Worm (Caenorhabditis elegans) whole organism, late embryonic: ENCODE data around the gene F09F9.3.

Source experiments
- K02D7.2 ChIP-seq: sonication (generic microtip); optimal IDR thresholded peaks from 2 replicates; lab custom pipeline; 2017; ENCODE audit warnings: mild to moderate bottlenecking, missing genetic modification characterization, missing compliant biosample characterization
- K09A11.1 ChIP-seq: sonication (generic microtip); optimal IDR thresholded peaks from 2 replicates; lab custom pipeline; 2017; ENCODE audit warnings: antibody characterized with exemption, mild to moderate bottlenecking, missing genetic modification characterization, missing compliant biosample characterization; ENCODE audit not compliant: insufficient read depth
- ahr-1 ChIP-seq: sonication (generic microtip); optimal IDR thresholded peaks from 2 replicates; lab custom pipeline; 2016; ENCODE audit warnings: missing genetic modification characterization, missing compliant biosample characterization
- ceh-2 ChIP-seq: sonication (generic microtip); optimal IDR thresholded peaks from 2 replicates; lab custom pipeline; 2016; ENCODE audit warnings: missing genotype, missing genetic modification characterization, missing compliant biosample characterization
- ceh-31 ChIP-seq: sonication (generic microtip); optimal IDR thresholded peaks from 2 replicates; lab custom pipeline; 2016; ENCODE audit warnings: missing genetic modification characterization, missing compliant biosample characterization
- ceh-34 ChIP-seq: sonication (generic microtip); optimal IDR thresholded peaks from 2 replicates; lab custom pipeline; 2016; ENCODE audit warnings: mild to moderate bottlenecking, missing genetic modification characterization, missing compliant biosample characterization
- ceh-45 ChIP-seq: fragments of 200-800 bp; sonication (Bioruptor generic); IDR thresholded peaks from 2 replicates; pipeline ENCODE4 v1.3.6; 2022; ENCODE audit warnings: missing genetic modification reagents, missing genetic modification characterization, missing compliant biosample characterization
- ceh-9 ChIP-seq: sonication (generic microtip); optimal IDR thresholded peaks from 2 replicates; lab custom pipeline; 2016; ENCODE audit warnings: mild to moderate bottlenecking, missing genetic modification characterization, inconsistent platforms, missing compliant biosample characterization
- che-1 ChIP-seq: sonication (generic microtip); optimal IDR thresholded peaks from 2 replicates; lab custom pipeline; 2016; ENCODE audit warnings: mild to moderate bottlenecking, missing genetic modification characterization, missing compliant biosample characterization
- hlh-13 ChIP-seq: fragments of 200-800 bp; sonication (Bioruptor generic); optimal IDR thresholded peaks from 2 replicates; lab custom pipeline; 2018; ENCODE audit warnings: mild to moderate bottlenecking, missing genetic modification characterization, missing compliant biosample characterization
- hlh-30 ChIP-seq: sonication (generic microtip); optimal IDR thresholded peaks from 2 replicates; lab custom pipeline; 2017; ENCODE audit warnings: antibody characterized with exemption, missing genetic modification characterization, missing compliant biosample characterization; ENCODE audit not compliant: insufficient read depth
- lim-6 ChIP-seq: sonication (generic microtip); optimal IDR thresholded peaks from 2 replicates; lab custom pipeline; 2016; ENCODE audit warnings: missing genetic modification characterization, missing compliant biosample characterization
- lin-11 ChIP-seq: fragments of 200-800 bp; sonication (Bioruptor generic); optimal IDR thresholded peaks from 2 replicates; lab custom pipeline; 2018; ENCODE audit warnings: mild to moderate bottlenecking, missing genetic modification characterization, missing compliant biosample characterization
- mec-3 ChIP-seq: sonication (generic microtip); optimal IDR thresholded peaks from 2 replicates; lab custom pipeline; 2016; ENCODE audit warnings: borderline replicate concordance, missing genetic modification characterization, missing compliant biosample characterization
- nfya-1 ChIP-seq: sonication (generic microtip); optimal IDR thresholded peaks from 2 replicates; lab custom pipeline; 2017; ENCODE audit warnings: missing genetic modification characterization, mild to moderate bottlenecking, missing compliant biosample characterization, antibody characterized with exemption, moderate library complexity
- npax-4 ChIP-seq: sonication (generic microtip); optimal IDR thresholded peaks from 2 replicates; lab custom pipeline; 2016; ENCODE audit warnings: missing genetic modification characterization, missing compliant biosample characterization
- pha-4 ChIP-seq: fragments of 150-350 bp; optimal IDR thresholded peaks from 2 replicates; lab custom pipeline; 2018; ENCODE audit warnings: missing biosample characterization, missing genetic modification reagents, missing genetic modification characterization
- pros-1 ChIP-seq: fragments of 150-350 bp; optimal IDR thresholded peaks from 2 replicates; lab custom pipeline; 2014; ENCODE audit warnings: missing biosample characterization, missing genetic modification reagents, missing genetic modification characterization
- ref-2 ChIP-seq: sonication (generic microtip); optimal IDR thresholded peaks from 2 replicates; lab custom pipeline; 2016; ENCODE audit warnings: missing genetic modification characterization, missing compliant biosample characterization
- sox-4 ChIP-seq: sonication (generic microtip); optimal IDR thresholded peaks from 2 replicates; lab custom pipeline; 2017; ENCODE audit warnings: mild to moderate bottlenecking, missing genetic modification characterization, inconsistent platforms, missing compliant biosample characterization
- tbx-2 ChIP-seq: sonication (generic microtip); optimal IDR thresholded peaks from 2 replicates; lab custom pipeline; 2016; ENCODE audit warnings: missing genetic modification characterization, missing compliant biosample characterization
- tbx-7 ChIP-seq: sonication (generic microtip); optimal IDR thresholded peaks from 2 replicates; lab custom pipeline; 2016; ENCODE audit warnings: missing genotype, missing genetic modification characterization, missing compliant biosample characterization
- unc-3 ChIP-seq, 2 experiments: fragments of 200-800 bp in 1 of 2; sonication (Bioruptor generic) in 1 of 2; sonication (generic microtip) in 1 of 2; conservative IDR thresholded peaks in 1 of 2; optimal IDR thresholded peaks in 1 of 2; 2 replicates each; pipeline versions ENCODE4 v1.3.6 to Lab custom; 2016 to 2022; ENCODE audit warnings: missing compliant biosample characterization in 2 of 2, missing genetic modification characterization in 2 of 2, missing genetic modification reagents in 1 of 2
- unc-42 ChIP-seq: sonication (generic microtip); optimal IDR thresholded peaks from 2 replicates; lab custom pipeline; 2016; ENCODE audit warnings: missing genotype, missing genetic modification characterization, missing compliant biosample characterization
- unc-55 ChIP-seq: sonication (generic microtip); optimal IDR thresholded peaks from 2 replicates; lab custom pipeline; 2017; ENCODE audit warnings: missing biosample characterization, missing genetic modification reagents, missing genetic modification characterization
- unc-86 ChIP-seq: sonication (generic microtip); optimal IDR thresholded peaks from 2 replicates; lab custom pipeline; 2016; ENCODE audit warnings: missing genetic modification characterization, missing compliant biosample characterization

F09F9.3 gene

DNA sequence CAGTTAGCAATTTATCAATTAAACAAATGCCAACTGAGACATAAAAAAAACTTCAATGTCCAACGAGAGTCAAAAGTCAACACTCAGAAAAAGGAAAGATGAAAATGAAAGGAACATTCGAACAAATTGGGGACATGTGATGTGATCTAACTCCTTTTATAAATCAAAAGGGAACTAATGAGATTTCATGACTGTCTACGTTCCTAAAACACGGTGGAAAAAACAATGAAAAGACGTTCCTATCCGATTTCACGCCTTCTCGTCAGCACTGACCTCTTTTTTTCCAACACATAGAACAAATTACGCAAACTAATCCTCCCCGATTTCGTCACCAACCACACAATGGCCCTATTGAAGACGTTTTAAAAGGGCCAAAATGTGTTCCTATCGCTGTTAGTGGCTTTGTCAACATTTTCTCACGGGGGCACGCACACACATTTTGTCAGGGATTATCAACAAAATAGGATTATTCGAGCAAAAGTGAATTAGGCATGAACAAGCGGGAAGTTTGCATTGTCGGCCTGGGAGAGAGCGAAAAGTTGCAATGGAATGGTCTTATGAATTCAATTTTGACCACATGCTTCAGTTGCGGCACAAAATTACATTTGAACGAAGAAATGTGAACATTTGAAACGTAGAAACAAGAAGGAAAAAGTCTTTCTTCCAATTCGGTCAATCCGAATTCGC, 38.5 kb upstream of the F09F9.3 start:
- peak; percentile 93 for TF ChIP-seq unc-42 (tag; lab: Kevin White, UChicago)
- TF ChIP-seq pha-4 (tag; lab: Kevin White, UChicago): no peak

DNA sequence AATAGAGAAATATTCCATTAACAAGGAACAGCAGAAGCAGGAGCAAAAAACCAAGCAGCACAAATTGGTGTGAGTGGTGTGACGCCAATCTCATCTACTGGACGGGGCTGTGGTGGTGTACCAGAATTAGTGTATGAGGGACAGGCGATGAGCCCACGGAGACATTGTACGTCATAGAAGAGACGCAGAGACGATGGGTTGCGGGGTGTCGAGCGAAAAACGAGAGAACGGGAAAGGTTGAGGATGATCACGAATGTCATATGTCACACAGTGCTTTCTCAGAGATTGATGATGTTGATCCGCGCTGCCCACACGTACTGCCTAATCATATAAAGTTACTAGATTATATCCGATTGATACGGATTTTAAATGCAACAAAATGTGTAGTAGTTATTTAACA, 37.1 kb upstream of the F09F9.3 start:
- TF ChIP-seq tbx-7 (tag; lab: Kevin White, UChicago): no peak
- peak; percentile 5 for TF ChIP-seq ceh-2 (tag; lab: Kevin White, UChicago)
- no peak for TF ChIP-seq che-1 (tag; lab: Kevin White, UChicago)
- TF ChIP-seq unc-55: peak; percentile 96
- TF ChIP-seq nfya-1 (tag; lab: Kevin White, UChicago): peak; percentile 17
- peak; percentile 41 for TF ChIP-seq tbx-2 (tag; lab: Kevin White, UChicago)
- peak; percentile 42 for TF ChIP-seq ceh-31 (tag; lab: Kevin White, UChicago)
- peak; percentile 28 for TF ChIP-seq ref-2 (tag; lab: Kevin White, UChicago)
- TF ChIP-seq hlh-30: peak; percentile 52

DNA sequence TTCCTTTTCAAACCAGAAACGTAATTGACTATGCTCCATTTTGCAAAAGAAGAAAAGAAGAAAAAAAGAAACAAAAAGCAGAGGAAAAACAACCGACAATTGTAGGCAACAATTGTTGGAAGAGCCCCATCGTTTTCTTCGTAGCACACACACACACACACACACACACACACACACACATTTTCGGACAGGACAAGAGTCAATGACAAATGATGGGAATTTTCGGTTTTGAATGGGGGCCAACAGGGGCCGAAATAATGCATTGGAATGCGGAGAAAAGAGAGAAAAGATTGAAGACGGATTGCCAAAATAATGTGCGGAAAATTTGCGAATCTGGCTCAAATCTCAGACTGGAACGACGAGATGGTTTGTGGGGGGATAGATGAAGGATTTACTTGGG, 33.9 kb upstream of the F09F9.3 start:
- TF ChIP-seq nfya-1 (tag; lab: Kevin White, UChicago) (no peak), ceh-34 (no peak), unc-86 (tag; lab: Kevin White, UChicago) (no peak), mec-3 (no peak), ceh-9 (no peak), npax-4 (tag; lab: Kevin White, UChicago) (no peak), K09A11.1 (no peak), ceh-45 (GFP tag; lab: Robert Waterston, UW) (no peak), lin-11 (tag; lab: Kevin White, UChicago) (no peak), K02D7.2 (tag; lab: Kevin White, UChicago) (no peak), lim-6 (tag; lab: Kevin White, UChicago) (no peak), unc-42 (tag; lab: Kevin White, UChicago) (no peak), sox-4 (tag; lab: Kevin White, UChicago) (no peak), unc-3 (GFP tag; conservative IDR thresholded peaks at IDR 0.05; lab: Robert Waterston, UW) (no peak), unc-3 (tag; optimal IDR thresholded peaks at IDR 0.05; lab: Kevin White, UChicago) (no peak), tbx-2 (tag; lab: Kevin White, UChicago) (no peak)

DNA sequence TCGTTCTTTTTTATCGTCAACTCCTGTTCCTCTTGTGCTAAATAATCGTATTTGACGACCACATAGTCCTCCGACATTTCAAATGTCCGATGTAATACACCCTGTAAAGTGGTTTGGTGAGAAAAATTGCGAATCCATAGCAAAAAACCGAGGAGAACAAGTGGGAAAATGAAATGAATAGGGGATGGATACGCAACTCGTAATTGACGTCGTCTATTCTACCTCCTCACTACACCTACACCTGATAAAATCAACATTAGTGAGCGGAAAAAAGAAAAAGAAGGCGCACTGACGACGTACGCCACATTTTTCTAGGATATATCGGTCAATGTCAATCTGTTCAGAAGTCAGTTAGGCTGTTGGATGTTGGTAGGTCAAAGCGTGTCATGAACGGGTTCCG, 32.5 kb upstream of the F09F9.3 start, which contains the start of gene nck-1:
TSS of gene nck-1 (minus strand) at position 101 of the 400 bp plus-strand sequence.
- no peak for TF ChIP-seq ceh-31 (tag; lab: Kevin White, UChicago)
- TF ChIP-seq, all 69 proteins: peak for 0

ce11 chrX:4151206-4151605, 30.4 kb upstream of the F09F9.3 start:
- no peak for TF ChIP-seq hlh-13 (GFP tag; lab: Kevin White, UChicago)
- peak; percentile 21 for TF ChIP-seq ceh-31 (tag; lab: Kevin White, UChicago)
- TF ChIP-seq, all 69 proteins: peak for 1

ce11 chrX:4148449-4149031, 27.7 kb upstream of the F09F9.3 start:
- TF ChIP-seq unc-86 (tag; lab: Kevin White, UChicago) (no peak), pros-1 (tag; lab: Kevin White, UChicago) (no peak), ahr-1 (tag; lab: Kevin White, UChicago) (no peak), tbx-7 (tag; lab: Kevin White, UChicago) (no peak), unc-3 (GFP tag; conservative IDR thresholded peaks at IDR 0.05; lab: Robert Waterston, UW) (no peak), unc-3 (tag; optimal IDR thresholded peaks at IDR 0.05; lab: Kevin White, UChicago) (no peak)
